Fruit fly (Drosophila melanogaster) whole organism, wandering third instar larva: ENCODE results near the gene CG5758.

Experiments
- Myc ChIP-seq: fragments of >200 bp; optimal IDR thresholded peaks from 2 replicates; lab custom pipeline; 2017
- pan ChIP-seq: fragments of >200 bp; optimal IDR thresholded peaks from 2 replicates; lab custom pipeline; 2017

- TF ChIP-seq Myc (lab: Kevin White, UChicago) (no peak), pan (lab: Kevin White, UChicago) (no peak)
Observed at dm6 chr2L:18115104-18115503, 4.7 kb upstream of the CG5758 start.
